In the genomic region with DNA sequence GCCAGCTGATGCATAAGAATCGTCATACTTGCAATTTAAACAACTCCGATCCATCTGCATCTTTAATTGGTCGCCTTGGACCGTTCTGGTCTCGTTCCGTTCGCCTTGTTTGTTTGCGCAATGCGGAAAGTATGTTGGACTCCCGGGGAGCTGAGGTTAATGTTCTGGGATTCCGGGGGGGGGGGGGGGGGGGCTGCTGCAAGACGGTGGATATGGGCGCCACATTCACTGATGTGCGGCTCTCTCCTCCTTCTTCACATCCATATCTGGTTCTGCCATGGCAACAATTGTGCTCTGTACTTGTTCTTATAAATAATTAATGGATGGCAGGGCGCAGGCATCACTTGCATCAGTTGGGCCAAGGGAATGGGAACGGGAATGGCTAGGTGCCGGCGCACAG, we compare ENCODE assay signal across 4 fruit fly cellular contexts.
TF ChIP-seq lines count a peak whose summit lies in the region.

No protein-coding gene starts in this region.

- no peak for TF ChIP-seq CTCF in whole organism, embryonic (GFP tag; optimal IDR thresholded peaks at IDR 0.05; lab: Kevin White, UChicago)

TF ChIP-seq in whole organism, embryonic, 481 proteins besides CTCF, POLR2A, EP300 and RAD21:
- TF ChIP-seq knrl (GFP tag; IDR thresholded peaks at IDR 0.05; lab: Robert Waterston, UW; ENCODE audit: partially characterized antibody) (no peak), Hr39 (optimal IDR thresholded peaks at IDR 0.05; lab: Kevin White, UChicago) (peak; percentile 81), Ets65A (GFP tag; lab: Kevin White, UChicago) (peak; percentile 29), CG10959 (GFP tag; IDR thresholded peaks at IDR 0.05; lab: Robert Waterston, UW) (0 out of 2 replicates have a peak, but pooled peaks have one; percentile 0), CG18011 (GFP tag; optimal IDR thresholded peaks at IDR 0.05; lab: Kevin White, UChicago) (no peak), ssp (GFP tag; IDR thresholded peaks at IDR 0.05; lab: Robert Waterston, UW) (no peak)

TF ChIP-seq in whole organism, prepupa, 60 proteins besides CTCF, POLR2A, EP300 and RAD21:
- TF ChIP-seq CG8119 (GFP tag; IDR thresholded peaks at IDR 0.05; lab: Robert Waterston, UW) (no peak), CG16779 (tag; optimal IDR thresholded peaks at IDR 0.05; lab: Kevin White, UChicago) (no peak), CG6808 (GFP tag; optimal IDR thresholded peaks at IDR 0.05; lab: Kevin White, UChicago) (peak; percentile 26)

TF ChIP-seq in whole organism, pupa, 21 proteins besides CTCF, POLR2A, EP300 and RAD21:
- TF ChIP-seq CG8301 (tag; optimal IDR thresholded peaks at IDR 0.05; lab: Kevin White, UChicago) (no peak), CG13204 (GFP tag; optimal IDR thresholded peaks at IDR 0.05; lab: Kevin White, UChicago) (peak; percentile 10)

TF ChIP-seq in whole organism, wandering third instar larva, 38 proteins besides CTCF, POLR2A, EP300 and RAD21:
- TF ChIP-seq Dfd (GFP tag; optimal IDR thresholded peaks at IDR 0.05; lab: Kevin White, UChicago) (peak; percentile 83), sage (GFP tag; optimal IDR thresholded peaks at IDR 0.05; lab: Kevin White, UChicago) (no peak)

Comparison
In these comparisons a context has a peak if more than half of its experiments do, and no peak if none do; other contexts are left out.
1. Of the 7 proteins assayed by ChIP-seq in both whole organism, embryonic and whole organism, prepupa: peak only in whole organism, embryonic: Hr39; only in whole organism, prepupa: none; in both: none; in neither: 6.